Fruit fly (Drosophila melanogaster): ENCODE measurements around the gene CG14406.
A peak's percentile ranks its signal among the peaks of the same experiment; 100 is the strongest.

CG14406 gene

DNA sequence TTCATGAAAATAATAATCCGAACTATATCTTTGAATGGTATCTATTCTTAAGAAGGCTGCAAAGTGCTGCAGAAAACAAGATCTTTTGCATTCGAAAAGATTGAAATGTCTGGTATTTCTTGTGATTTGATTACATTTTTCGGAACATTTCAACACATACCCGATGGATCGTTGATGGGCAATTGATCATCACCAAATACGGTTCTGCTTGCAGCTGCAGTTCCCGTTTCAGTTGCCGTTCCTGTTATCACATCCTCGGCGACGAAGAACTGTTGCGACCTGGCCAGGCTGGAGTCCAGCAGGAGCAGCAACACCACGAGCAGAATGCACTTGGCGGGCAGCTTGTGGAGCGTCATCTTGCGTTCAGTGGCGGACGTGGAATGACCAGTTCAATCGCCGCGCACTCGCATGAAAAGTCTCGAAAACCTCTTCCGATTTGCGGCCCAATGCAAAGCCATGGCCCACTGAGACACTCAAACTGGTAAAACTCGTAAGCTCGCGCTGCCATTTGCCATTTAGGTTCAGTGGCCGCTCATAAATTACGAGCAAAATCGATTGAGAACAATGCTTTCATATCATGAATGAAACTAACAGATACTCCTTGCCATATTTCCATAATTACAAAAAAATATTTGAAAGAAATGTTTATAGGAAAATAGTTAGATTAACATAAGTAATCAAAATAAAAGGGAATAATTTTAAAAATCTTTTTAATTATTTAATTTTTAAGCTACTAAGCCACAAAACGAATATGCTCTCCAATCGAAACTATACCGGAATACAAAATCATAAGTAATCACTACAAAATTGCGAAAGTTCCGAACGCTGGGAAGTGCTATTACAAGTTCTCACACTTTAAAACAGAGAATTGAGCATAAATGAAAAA is at the start of gene CG14406:
Gene CG14406, minus strand, starts transcription at position 382 of the 886 bp plus-strand sequence.
- TF ChIP-seq ttk (optimal IDR thresholded peaks at IDR 0.05) (no peak), h (optimal IDR thresholded peaks at IDR 0.05) (peak; percentile 84)

DNA sequence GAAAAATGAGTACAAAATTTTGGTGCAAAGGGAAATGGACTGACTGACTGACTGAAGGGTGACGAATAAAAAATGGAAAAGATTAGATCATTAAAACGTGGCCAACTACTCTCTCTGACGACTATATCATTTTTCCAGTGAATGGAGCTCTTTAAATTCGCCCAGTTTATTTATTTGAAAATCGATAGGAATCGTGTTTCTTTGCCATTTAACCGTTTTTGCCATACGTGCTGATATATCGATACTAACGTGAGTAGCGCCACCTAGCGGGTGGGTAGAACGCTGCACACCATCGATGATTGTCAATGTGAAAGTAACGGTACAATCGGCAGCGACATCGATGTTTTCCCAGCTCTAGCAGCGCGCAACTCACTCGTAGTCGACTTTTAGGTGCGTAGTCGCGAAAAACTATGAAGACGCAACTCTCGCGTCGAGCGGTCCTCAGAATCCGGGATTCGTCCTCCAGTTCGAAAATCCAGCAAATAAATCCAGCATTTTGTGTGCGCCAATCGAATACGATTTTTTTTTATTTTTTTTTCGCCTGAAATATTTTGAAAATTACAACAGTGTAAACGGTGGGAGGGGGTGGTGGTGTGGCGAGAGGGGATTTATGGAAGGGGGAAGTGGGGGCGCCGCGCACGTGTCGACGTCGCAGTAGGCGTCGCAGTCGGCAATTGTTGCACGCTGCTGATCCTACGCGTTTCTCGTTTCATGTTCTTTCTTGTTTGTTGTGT is 44.6 kb upstream of the CG14406 start, which contains the start of the genes CG9030 and eag:
Gene CG9030, minus strand, starts transcription at position 51 of the 734 bp plus-strand sequence.
Gene eag, plus strand, starts transcription at position 428 of the 734 bp plus-strand sequence.
- TF ChIP-seq Myc (optimal IDR thresholded peaks at IDR 0.05) (no peak), insv (optimal IDR thresholded peaks at IDR 0.05) (no peak), Sin3A (optimal IDR thresholded peaks at IDR 0.05) (no peak), psq (optimal IDR thresholded peaks at IDR 0.05) (no peak), ttk (optimal IDR thresholded peaks at IDR 0.05) (no peak), h (optimal IDR thresholded peaks at IDR 0.05) (no peak)

dm6 chrX:14953896-14954295 is 43.3 kb upstream of the CG14406 start:
- TF ChIP-seq Myc (optimal IDR thresholded peaks at IDR 0.05), result no peak
- TF ChIP-seq psq (optimal IDR thresholded peaks at IDR 0.05), result no peak
- no peak for TF ChIP-seq Sin3A (optimal IDR thresholded peaks at IDR 0.05)
- TF ChIP-seq ttk (optimal IDR thresholded peaks at IDR 0.05), result no peak
- no peak for TF ChIP-seq h (optimal IDR thresholded peaks at IDR 0.05)

dm6 chrX:14952845-14953720 is 42.4 kb upstream of the CG14406 start, which contains the start of gene pdgy:
Gene pdgy, minus strand, starts transcription at chrX:14953532.
- TF ChIP-seq ttk (optimal IDR thresholded peaks at IDR 0.05) (no peak), h (optimal IDR thresholded peaks at IDR 0.05) (no peak), Myc (optimal IDR thresholded peaks at IDR 0.05) (no peak), Sin3A (optimal IDR thresholded peaks at IDR 0.05) (no peak), insv (optimal IDR thresholded peaks at IDR 0.05) (no peak), psq (optimal IDR thresholded peaks at IDR 0.05) (no peak)

DNA sequence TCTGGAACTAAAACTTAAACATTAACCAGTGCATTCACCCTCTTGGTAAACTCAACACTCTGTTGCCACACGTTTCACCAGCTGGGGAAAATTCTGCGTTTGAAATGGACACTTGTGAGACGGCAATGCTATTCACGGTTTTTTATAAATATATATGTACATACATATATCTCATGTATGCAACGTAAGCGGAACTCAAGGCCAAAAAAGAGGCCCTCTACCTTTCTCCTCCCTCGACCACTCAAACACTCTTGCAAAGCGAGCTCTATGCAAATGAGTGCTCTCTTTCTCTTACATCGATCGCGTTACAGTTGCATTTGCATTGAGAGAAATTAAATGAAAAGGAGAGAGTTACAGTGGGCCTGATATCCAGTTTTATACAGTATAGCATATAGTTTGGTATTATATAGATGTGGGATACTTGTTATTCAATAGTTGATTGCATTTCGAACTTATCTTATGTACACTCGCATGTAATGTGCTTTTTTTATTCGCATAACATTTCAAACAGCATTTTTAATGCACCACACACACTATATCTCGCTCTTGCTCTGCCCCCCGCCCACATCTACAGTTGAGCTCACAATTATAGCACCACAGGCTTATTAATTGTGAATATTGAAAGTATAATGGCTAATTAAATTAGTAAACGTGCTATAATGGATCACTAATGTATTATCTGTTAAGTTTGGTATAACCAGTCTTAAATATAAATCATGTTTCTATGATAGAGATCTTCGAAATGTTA is 41.6 kb upstream of the CG14406 start:
- TF ChIP-seq ttk (optimal IDR thresholded peaks at IDR 0.05) (no peak), Sin3A (optimal IDR thresholded peaks at IDR 0.05) (no peak)

DNA sequence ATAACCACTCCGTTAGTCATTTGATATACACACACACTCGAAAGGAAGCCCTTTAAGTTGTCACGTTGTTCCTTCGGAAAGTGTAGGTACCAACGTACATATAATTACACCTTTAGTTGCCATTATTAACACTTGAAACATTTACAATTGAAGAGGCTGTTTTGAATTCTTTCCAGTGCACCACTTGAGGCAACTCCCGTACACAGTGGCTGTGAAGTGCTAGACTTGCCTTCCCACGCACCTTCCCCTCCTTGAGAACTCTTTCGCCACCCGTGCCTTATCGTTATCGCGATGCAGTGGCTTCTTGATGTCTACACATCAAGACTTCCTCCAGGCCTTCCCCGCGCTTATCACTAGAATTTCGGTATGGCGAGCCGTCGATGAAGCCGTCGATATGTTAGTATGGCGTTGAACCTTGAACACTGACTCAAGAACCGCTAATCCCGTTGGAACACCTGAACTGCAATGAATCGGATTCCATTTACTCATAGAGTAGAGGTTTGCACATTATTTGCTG is 40.8 kb upstream of the CG14406 start:
- TF ChIP-seq psq (optimal IDR thresholded peaks at IDR 0.05), result no peak
- no peak for TF ChIP-seq h (optimal IDR thresholded peaks at IDR 0.05)
- TF ChIP-seq insv (optimal IDR thresholded peaks at IDR 0.05), result no peak
- TF ChIP-seq Sin3A (optimal IDR thresholded peaks at IDR 0.05), result no peak
- TF ChIP-seq ttk (optimal IDR thresholded peaks at IDR 0.05), result no peak
- TF ChIP-seq Myc (optimal IDR thresholded peaks at IDR 0.05), result no peak

dm6 chrX:14950273-14951272 is 39.9 kb upstream of the CG14406 start:
- TF ChIP-seq Myc (optimal IDR thresholded peaks at IDR 0.05) (no peak), ttk (optimal IDR thresholded peaks at IDR 0.05) (no peak), insv (optimal IDR thresholded peaks at IDR 0.05) (no peak), h (optimal IDR thresholded peaks at IDR 0.05) (no peak), Sin3A (optimal IDR thresholded peaks at IDR 0.05) (no peak), psq (optimal IDR thresholded peaks at IDR 0.05) (no peak)

- TF ChIP-seq h (optimal IDR thresholded peaks at IDR 0.05) (no peak), Myc (optimal IDR thresholded peaks at IDR 0.05) (no peak), Sin3A (optimal IDR thresholded peaks at IDR 0.05) (no peak), insv (optimal IDR thresholded peaks at IDR 0.05) (no peak), psq (optimal IDR thresholded peaks at IDR 0.05) (no peak), ttk (optimal IDR thresholded peaks at IDR 0.05) (no peak)
Observed at dm6 chrX:14949227-14949626, 38.6 kb upstream of the CG14406 start.

DNA sequence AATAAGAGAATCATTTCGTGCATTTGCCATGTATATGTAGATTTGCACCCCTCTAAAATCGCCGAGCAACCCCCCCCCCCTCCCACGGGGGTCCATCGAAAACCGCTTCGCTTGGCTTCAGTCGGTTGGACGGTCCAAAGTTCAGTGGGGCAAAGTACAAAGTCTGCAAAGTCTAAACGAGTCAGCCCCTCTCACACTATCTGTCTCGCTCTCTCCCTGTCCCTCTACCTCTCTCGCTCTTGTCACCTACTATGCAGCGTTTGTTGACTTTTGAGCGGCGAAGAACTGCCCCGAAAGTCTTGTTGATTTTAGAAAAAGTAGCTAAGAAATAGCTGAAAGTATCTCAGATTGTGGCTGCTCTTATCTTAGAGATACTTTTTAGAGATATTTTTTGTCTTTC is 36.8 kb upstream of the CG14406 start:
- TF ChIP-seq Myc (optimal IDR thresholded peaks at IDR 0.05), result no peak
- TF ChIP-seq insv (optimal IDR thresholded peaks at IDR 0.05), result no peak
- TF ChIP-seq psq (optimal IDR thresholded peaks at IDR 0.05), result no peak
- no peak for TF ChIP-seq Sin3A (optimal IDR thresholded peaks at IDR 0.05)
- no peak for TF ChIP-seq ttk (optimal IDR thresholded peaks at IDR 0.05)
- TF ChIP-seq h (optimal IDR thresholded peaks at IDR 0.05), result no peak

DNA sequence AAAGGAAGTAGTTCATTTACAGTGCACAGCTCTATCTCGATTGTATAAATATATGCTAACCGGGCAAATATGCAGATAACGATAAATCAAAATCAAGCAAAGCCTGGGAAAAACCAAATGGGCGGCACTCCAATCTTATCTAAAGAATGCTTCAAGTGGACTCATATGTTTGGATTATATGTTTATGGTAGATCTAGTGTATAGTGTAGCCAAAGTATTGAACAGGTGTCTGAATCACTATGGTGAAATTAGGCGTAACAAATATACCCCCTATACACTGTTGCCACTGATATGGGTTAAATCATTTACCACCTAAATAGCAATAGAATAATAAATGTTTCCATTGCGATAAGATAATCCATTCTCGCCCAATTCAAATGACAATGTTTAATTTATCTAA is 35.9 kb upstream of the CG14406 start:
- TF ChIP-seq insv (optimal IDR thresholded peaks at IDR 0.05), result no peak
- TF ChIP-seq ttk (optimal IDR thresholded peaks at IDR 0.05), result no peak
- TF ChIP-seq h (optimal IDR thresholded peaks at IDR 0.05), result no peak
- no peak for TF ChIP-seq psq (optimal IDR thresholded peaks at IDR 0.05)
- TF ChIP-seq Sin3A (optimal IDR thresholded peaks at IDR 0.05), result no peak
- TF ChIP-seq Myc (optimal IDR thresholded peaks at IDR 0.05), result no peak

Measured in Kc167 (cell line).